Fruit fly (Drosophila melanogaster) whole organism, embryonic: ENCODE results near the gene CG33191.
A peak's percentile ranks its signal among the peaks of the same experiment; 100 is the strongest.

Experiments used
- B-H1 ChIP-seq: fragments of 200-800 bp; sonication (Bioruptor generic); IDR thresholded peaks from 3 replicates; pipeline ENCODE4 v1.3.6; 2022; ENCODE audit warnings: missing biosample characterization, missing genetic modification characterization
- Blimp-1 ChIP-seq: fragments of 200-800 bp; sonication (Bioruptor generic); optimal IDR thresholded peaks from 3 replicates; lab custom pipeline; 2018; ENCODE audit warnings: missing biosample characterization, missing genetic modification characterization, mild to moderate bottlenecking, moderate library complexity, missing genetic modification reagents
- CG10543 ChIP-seq: fragments of 200-800 bp; sonication (Bioruptor generic); optimal IDR thresholded peaks from 3 replicates; lab custom pipeline; 2017; ENCODE audit warnings: missing biosample characterization, mild to moderate bottlenecking, missing genetic modification characterization, moderate library complexity
- CG12104 ChIP-seq: fragments of 200-800 bp; sonication (Bioruptor generic); optimal IDR thresholded peaks from 3 replicates; lab custom pipeline; 2016; ENCODE audit warnings: missing biosample characterization, missing genetic modification characterization
- CG14050 ChIP-seq: fragments of 200-800 bp; sonication (Bioruptor generic); IDR thresholded peaks from 3 replicates; pipeline ENCODE4 v1.3.6; 2022; ENCODE audit warnings: missing biosample characterization, missing genetic modification characterization
- CG1529 ChIP-seq: fragments of 200-800 bp; sonication (Bioruptor generic); optimal IDR thresholded peaks from 3 replicates; lab custom pipeline; 2018; ENCODE audit warnings: missing biosample characterization, missing genetic modification characterization
- CG17186 ChIP-seq: fragments of 200-800 bp; sonication (Bioruptor generic); optimal IDR thresholded peaks from 3 replicates; lab custom pipeline; 2017; ENCODE audit warnings: missing biosample characterization, missing genetic modification reagents, missing genetic modification characterization
- CG18011 ChIP-seq: fragments of 200-800 bp; sonication (Bioruptor generic); optimal IDR thresholded peaks from 2 replicates; lab custom pipeline; 2017; ENCODE audit warnings: missing biosample characterization, missing genetic modification characterization, mild to moderate bottlenecking, moderate library complexity, missing genotype
- CG18262 ChIP-seq: fragments of 200-800 bp; optimal IDR thresholded peaks from 3 replicates; lab custom pipeline; 2019; ENCODE audit warnings: missing biosample characterization, mild to moderate bottlenecking, missing genetic modification characterization, moderate library complexity
- CG33213 ChIP-seq: fragments of 200-800 bp; sonication (Bioruptor generic); optimal IDR thresholded peaks from 3 replicates; lab custom pipeline; 2016; ENCODE audit warnings: missing biosample characterization, missing genetic modification characterization
- CG6175 ChIP-seq: fragments of 200-800 bp; sonication (Bioruptor generic); IDR thresholded peaks from 3 replicates; pipeline ENCODE4 v1.3.6; 2022; ENCODE audit warnings: missing biosample characterization, missing genetic modification characterization
- CG6254 ChIP-seq: fragments of 200-800 bp; sonication (Bioruptor generic); optimal IDR thresholded peaks from 3 replicates; lab custom pipeline; 2017; ENCODE audit warnings: mild to moderate bottlenecking, missing biosample characterization, missing genetic modification reagents, missing genetic modification characterization
- Doc2 ChIP-seq: fragments of 200-800 bp; sonication (Bioruptor generic); IDR thresholded peaks from 2 replicates; pipeline ENCODE4 v1.3.6; 2022; ENCODE audit warnings: missing biosample characterization, missing genetic modification characterization
- HHEX ChIP-seq: fragments of 200-800 bp; sonication (Bioruptor generic); optimal IDR thresholded peaks from 3 replicates; lab custom pipeline; 2017; ENCODE audit warnings: missing biosample characterization, mild to moderate bottlenecking, missing genetic modification characterization, missing genetic modification reagents
- HLH3B ChIP-seq: fragments of 200-800 bp; sonication (Bioruptor generic); IDR thresholded peaks from 2 replicates; pipeline ENCODE4 v1.3.6; 2022; ENCODE audit warnings: missing biosample characterization, missing genetic modification characterization
- Med ChIP-seq: fragments of 200-800 bp; sonication (Bioruptor generic); peaks from one replicate; lab custom pipeline; 2016; ENCODE audit warnings: missing biosample characterization, missing genetic modification characterization, mild to moderate bottlenecking, inconsistent platforms, moderate library complexity
- NK7.1 ChIP-seq: fragments of 200-800 bp; sonication (Bioruptor generic); optimal IDR thresholded peaks from 3 replicates; lab custom pipeline; 2016; ENCODE audit warnings: missing biosample characterization, missing genetic modification characterization
- Ptx1 ChIP-seq: fragments of 200-800 bp; sonication (Bioruptor generic); IDR thresholded peaks from 2 replicates; pipeline ENCODE4 v1.3.6; 2022; ENCODE audit warnings: missing biosample characterization, missing genetic modification characterization
- Rx ChIP-seq: fragments of 200-800 bp; sonication (Bioruptor generic); IDR thresholded peaks from 2 replicates; pipeline ENCODE4 v1.3.6; 2022; ENCODE audit warnings: missing biosample characterization, missing genetic modification characterization
- YL-1 ChIP-seq: fragments of 200-800 bp; sonication (Bioruptor generic); optimal IDR thresholded peaks from 3 replicates; lab custom pipeline; 2017; ENCODE audit warnings: missing biosample characterization, mild to moderate bottlenecking, missing genetic modification characterization
- cad ChIP-seq: fragments of >200 bp; optimal IDR thresholded peaks from 2 replicates; lab custom pipeline; 2017; ENCODE audit warnings: missing biosample characterization, missing genetic modification characterization
- cas ChIP-seq: fragments of 200-800 bp; sonication (Bioruptor generic); IDR thresholded peaks from 2 replicates; pipeline ENCODE4 v1.3.6; 2022; ENCODE audit warnings: missing biosample characterization, missing genetic modification characterization
- chm ChIP-seq: fragments of 200-800 bp; sonication (Bioruptor generic); IDR thresholded peaks from 2 replicates; pipeline ENCODE4 v1.3.6; 2022; ENCODE audit warnings: missing biosample characterization, missing genetic modification characterization
- dan ChIP-seq: fragments of 200-800 bp; sonication (Bioruptor generic); IDR thresholded peaks from 2 replicates; pipeline ENCODE4 v1.3.6; 2022; ENCODE audit warnings: missing biosample characterization, missing genetic modification characterization
- ftz-f1 ChIP-seq: fragments of 200-800 bp; sonication (Bioruptor generic); optimal IDR thresholded peaks from 2 replicates; lab custom pipeline; 2016; ENCODE audit warnings: missing biosample characterization, missing genetic modification characterization
- gem ChIP-seq: fragments of 200-800 bp; sonication (Bioruptor generic); optimal IDR thresholded peaks from 2 replicates; lab custom pipeline; 2019; ENCODE audit warnings: missing biosample characterization, mild to moderate bottlenecking, missing genetic modification characterization, moderate library complexity
- gsb ChIP-seq: fragments of 200-800 bp; sonication (Bioruptor generic); IDR thresholded peaks from 2 replicates; pipeline ENCODE4 v1.3.6; 2022; ENCODE audit warnings: missing biosample characterization, missing genetic modification characterization
- inv ChIP-seq: fragments of 200-800 bp; sonication (Bioruptor generic); IDR thresholded peaks from 2 replicates; pipeline ENCODE4 v1.3.6; 2022; ENCODE audit warnings: missing biosample characterization, missing genetic modification characterization; ENCODE audit not compliant: partially characterized antibody
- jing ChIP-seq: fragments of 200-800 bp; sonication (Bioruptor generic); optimal IDR thresholded peaks from 2 replicates; lab custom pipeline; 2018; ENCODE audit warnings: missing biosample characterization, mild to moderate bottlenecking, missing genetic modification characterization
- jumu ChIP-seq: fragments of 200-800 bp; sonication (Bioruptor generic); optimal IDR thresholded peaks from 3 replicates; lab custom pipeline; 2016; ENCODE audit warnings: missing biosample characterization, missing genetic modification characterization
- ken ChIP-seq: fragments of 200-800 bp; sonication (Bioruptor generic); IDR thresholded peaks from 3 replicates; pipeline ENCODE4 v1.3.6; 2022; ENCODE audit warnings: missing biosample characterization, missing genetic modification characterization
- nom ChIP-seq: fragments of 200-800 bp; sonication (Bioruptor generic); optimal IDR thresholded peaks from 2 replicates; lab custom pipeline; 2017; ENCODE audit warnings: missing biosample characterization, missing genetic modification characterization, mild to moderate bottlenecking, moderate library complexity, missing genetic modification reagents
- oc ChIP-seq: fragments of 200-800 bp; sonication (Bioruptor generic); optimal IDR thresholded peaks from 2 replicates; lab custom pipeline; 2018; ENCODE audit warnings: missing biosample characterization, mild to moderate bottlenecking, missing genetic modification characterization, moderate library complexity
- otp ChIP-seq: fragments of 200-800 bp; sonication (Bioruptor generic); IDR thresholded peaks from 3 replicates; pipeline ENCODE4, ENCODE4 v1.3.6; 2022; ENCODE audit warnings: missing biosample characterization, missing genetic modification characterization
- p53 ChIP-seq: fragments of 200-800 bp; sonication (Bioruptor generic); optimal IDR thresholded peaks from 2 replicates; lab custom pipeline; 2016; ENCODE audit warnings: missing biosample characterization, missing genetic modification characterization
- ranshi ChIP-seq: fragments of 200-800 bp; sonication (Bioruptor generic); IDR thresholded peaks from 2 replicates; pipeline ENCODE4 v1.3.6; 2022; ENCODE audit warnings: missing biosample characterization, missing genetic modification characterization
- row ChIP-seq: fragments of 200-800 bp; sonication (Bioruptor generic); IDR thresholded peaks from 3 replicates; pipeline ENCODE4 v1.3.6; 2022; ENCODE audit warnings: missing biosample characterization, missing genetic modification characterization
- scrt ChIP-seq: fragments of 200-800 bp; sonication (Bioruptor generic); optimal IDR thresholded peaks from 2 replicates; lab custom pipeline; 2018; ENCODE audit warnings: missing biosample characterization, mild to moderate bottlenecking, missing genetic modification characterization, moderate library complexity
- sens ChIP-seq: fragments of 200-800 bp; sonication (Bioruptor generic); peaks from one replicate; lab custom pipeline; 2016; ENCODE audit warnings: missing biosample characterization, missing genetic modification characterization
- shn ChIP-seq: fragments of 200-800 bp; sonication (Bioruptor generic); optimal IDR thresholded peaks from 3 replicates; lab custom pipeline; 2016; ENCODE audit warnings: missing biosample characterization, missing genetic modification characterization
- sim ChIP-seq: fragments of 200-800 bp; sonication (Bioruptor generic); IDR thresholded peaks from 2 replicates; pipeline ENCODE4 v1.3.6; 2022; ENCODE audit warnings: missing biosample characterization, missing genetic modification characterization
- sisA ChIP-seq: fragments of 200-800 bp; sonication (Bioruptor generic); IDR thresholded peaks from 2 replicates; pipeline ENCODE4 v1.3.6; 2022; ENCODE audit warnings: missing biosample characterization, missing genetic modification characterization
- tll ChIP-seq, 2 experiments: fragments of 200-800 bp in 1 of 2; fragments of >200 bp in 1 of 2; sonication (Bioruptor generic) in 1 of 2; optimal IDR thresholded peaks; 2 replicates each; lab custom pipeline; 2017 to 2019; ENCODE audit warnings: missing biosample characterization in 2 of 2, missing genetic modification characterization in 2 of 2, mild to moderate bottlenecking in 1 of 2, moderate library complexity in 1 of 2
- vvl ChIP-seq: fragments of 200-800 bp; sonication (Bioruptor generic); IDR thresholded peaks from 2 replicates; pipeline ENCODE4 v1.3.6; 2022; ENCODE audit warnings: missing biosample characterization, missing genetic modification characterization
- zen2 ChIP-seq: fragments of 200-800 bp; sonication (Bioruptor generic); IDR thresholded peaks from 3 replicates; pipeline ENCODE4 v1.3.6; 2022; ENCODE audit warnings: missing biosample characterization, missing genetic modification characterization; ENCODE audit not compliant: partially characterized antibody

Gene CG33191

DNA sequence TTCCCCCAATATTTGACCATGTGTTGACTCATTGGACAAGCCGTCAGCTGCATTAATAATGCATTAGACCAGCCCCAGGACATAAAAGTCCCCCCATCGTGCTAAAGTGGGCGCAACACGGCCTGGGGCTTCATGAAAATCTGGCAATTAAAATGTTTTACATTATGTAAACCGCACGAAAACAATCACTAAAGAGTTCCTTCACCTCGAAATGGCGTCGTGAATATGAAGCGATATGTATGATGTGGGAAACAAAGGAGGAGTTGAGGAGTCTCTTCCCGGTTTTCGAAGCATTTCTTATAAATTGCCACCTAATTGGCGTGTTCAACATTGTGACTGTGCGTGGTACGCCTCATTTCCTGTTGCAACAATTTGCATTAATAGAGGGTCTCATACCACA, 37.1 kb downstream of the CG33191 start (continued):
- TF ChIP-seq gsb (GFP tag; lab: Robert Waterston, UW) (no peak), Ptx1 (GFP tag; lab: Robert Waterston, UW) (no peak), CG14050 (GFP tag; lab: Robert Waterston, UW) (no peak), CG1529 (GFP tag; lab: Kevin White, UChicago) (no peak)

- TF ChIP-seq HLH3B (GFP tag; lab: Robert Waterston, UW) (peak; percentile 29; the same call in 1 of the 2 replicates), B-H1 (GFP tag; lab: Robert Waterston, UW) (no peak), Rx (GFP tag; lab: Robert Waterston, UW) (no peak), CG18262 (tag; lab: Kevin White, UChicago) (no peak), Med (GFP tag; lab: Kevin White, UChicago) (peak; percentile 12), scrt (GFP tag; lab: Kevin White, UChicago) (no peak), CG12104 (GFP tag; lab: Kevin White, UChicago) (no peak), sens (GFP tag; lab: Kevin White, UChicago) (peak; percentile 58), CG18011 (no peak), tll (GFP tag; optimal IDR thresholded peaks at IDR 0.05; lab: Kevin White, UChicago) (no peak), ranshi (no peak), CG6175 (no peak), chm (GFP tag; lab: Robert Waterston, UW) (0 out of 2 replicates have a peak, but pooled peaks have one; percentile 13), zen2 (no peak), gem (tag; lab: Kevin White, UChicago) (no peak), vvl (GFP tag; lab: Robert Waterston, UW) (0 out of 2 replicates have a peak, but pooled peaks have one; percentile 7), inv (GFP tag; lab: Robert Waterston, UW) (no peak), CG10543 (no peak), sisA (GFP tag; lab: Robert Waterston, UW) (0 out of 2 replicates have a peak, but pooled peaks have one; percentile 4), cad (no peak), row (GFP tag; lab: Robert Waterston, UW) (no peak), CG6254 (no peak), shn (GFP tag; lab: Kevin White, UChicago) (no peak), jing (GFP tag; lab: Kevin White, UChicago) (no peak), CG33213 (no peak), NK7.1 (GFP tag; lab: Kevin White, UChicago) (no peak), otp (no peak; the same call in 2 of the 3 replicates), nom (no peak), HHEX (GFP tag; lab: Kevin White, UChicago) (no peak), YL-1 (GFP tag; lab: Kevin White, UChicago) (no peak), ken (GFP tag; lab: Robert Waterston, UW) (0 out of 3 replicates have a peak, but pooled peaks have one; percentile 35), dan (GFP tag; lab: Robert Waterston, UW) (no peak), oc (peak; percentile 55), sim (GFP tag; lab: Robert Waterston, UW) (no peak), CG17186 (GFP tag; lab: Kevin White, UChicago) (no peak), cas (GFP tag; lab: Robert Waterston, UW) (no peak), Blimp-1 (peak; percentile 56), p53 (no peak), ftz-f1 (GFP tag; lab: Kevin White, UChicago) (no peak), jumu (GFP tag; lab: Kevin White, UChicago) (no peak), Doc2 (no peak)
- TF ChIP-seq, all 482 proteins: peak for 9
Measured at dm6 chr3R:8741941-8742340, 37.8 kb downstream of the CG33191 start.
